Worm (Caenorhabditis elegans) whole organism, late embryonic: ENCODE results near the gene moma-1.

Experiments used
- C08G9.2 ChIP-seq: sonication (generic microtip); optimal IDR thresholded peaks from 2 replicates; lab custom pipeline; 2016; ENCODE audit warnings: mild to moderate bottlenecking, missing genetic modification characterization, moderate library complexity, missing compliant biosample characterization
- C38D4.7 ChIP-seq: fragments of 200-800 bp; sonication (Bioruptor generic); optimal IDR thresholded peaks from 2 replicates; lab custom pipeline; 2018; ENCODE audit warnings: mild to moderate bottlenecking, missing genetic modification characterization, moderate library complexity, missing compliant biosample characterization
- F13H6.1 ChIP-seq: sonication (generic microtip); optimal IDR thresholded peaks from 2 replicates; lab custom pipeline; 2016; ENCODE audit warnings: missing genetic modification characterization, missing compliant biosample characterization
- K02D7.2 ChIP-seq: sonication (generic microtip); optimal IDR thresholded peaks from 2 replicates; lab custom pipeline; 2017; ENCODE audit warnings: mild to moderate bottlenecking, missing genetic modification characterization, missing compliant biosample characterization
- T23F11.4 ChIP-seq: fragments of 200-800 bp; sonication (Bioruptor generic); optimal IDR thresholded peaks from 2 replicates; lab custom pipeline; 2018; ENCODE audit warnings: mild to moderate bottlenecking, missing genetic modification characterization, missing compliant biosample characterization
- ahr-1 ChIP-seq: sonication (generic microtip); optimal IDR thresholded peaks from 2 replicates; lab custom pipeline; 2016; ENCODE audit warnings: missing genetic modification characterization, missing compliant biosample characterization
- ama-1 ChIP-seq: fragments of 150-350 bp; optimal IDR thresholded peaks from 2 replicates; lab custom pipeline; 2014
- ceh-19 ChIP-seq: fragments of 200-800 bp; sonication (Bioruptor generic); optimal IDR thresholded peaks from 2 replicates; lab custom pipeline; 2018; ENCODE audit warnings: mild to moderate bottlenecking, missing genetic modification characterization, missing compliant biosample characterization
- ceh-24 ChIP-seq: sonication (generic microtip); optimal IDR thresholded peaks from 2 replicates; lab custom pipeline; 2016; ENCODE audit warnings: mild to moderate bottlenecking, missing genetic modification characterization, missing compliant biosample characterization
- ceh-30 ChIP-seq: fragments of 150-350 bp; optimal IDR thresholded peaks from 2 replicates; lab custom pipeline; 2014; ENCODE audit warnings: missing biosample characterization, missing genetic modification characterization
- ceh-34 ChIP-seq: sonication (generic microtip); optimal IDR thresholded peaks from 2 replicates; lab custom pipeline; 2016; ENCODE audit warnings: mild to moderate bottlenecking, missing genetic modification characterization, missing compliant biosample characterization
- ceh-45 ChIP-seq: fragments of 200-800 bp; sonication (Bioruptor generic); IDR thresholded peaks from 2 replicates; pipeline ENCODE4 v1.3.6; 2022; ENCODE audit warnings: missing genetic modification reagents, missing genetic modification characterization, missing compliant biosample characterization
- ceh-48 ChIP-seq: sonication (generic microtip); optimal IDR thresholded peaks from 2 replicates; lab custom pipeline; 2016; ENCODE audit warnings: missing genetic modification characterization, inconsistent platforms, missing compliant biosample characterization
- dve-1 ChIP-seq: sonication (generic microtip); optimal IDR thresholded peaks from 2 replicates; lab custom pipeline; 2017; ENCODE audit warnings: antibody characterized with exemption, mild to moderate bottlenecking, missing genetic modification characterization, missing compliant biosample characterization
- elt-4 ChIP-seq: sonication (generic microtip); optimal IDR thresholded peaks from 2 replicates; lab custom pipeline; 2016; ENCODE audit warnings: missing genetic modification characterization, missing compliant biosample characterization
- fkh-6 ChIP-seq: sonication (generic microtip); optimal IDR thresholded peaks from 2 replicates; lab custom pipeline; 2016; ENCODE audit warnings: missing genetic modification characterization, missing compliant biosample characterization
- hlh-13 ChIP-seq: fragments of 200-800 bp; sonication (Bioruptor generic); optimal IDR thresholded peaks from 2 replicates; lab custom pipeline; 2018; ENCODE audit warnings: mild to moderate bottlenecking, missing genetic modification characterization, missing compliant biosample characterization
- hlh-15 ChIP-seq: sonication (generic microtip); optimal IDR thresholded peaks from 2 replicates; lab custom pipeline; 2016; ENCODE audit warnings: missing genetic modification characterization, missing compliant biosample characterization
- hlh-6 ChIP-seq: sonication (generic microtip); optimal IDR thresholded peaks from 2 replicates; lab custom pipeline; 2016; ENCODE audit warnings: missing genotype, missing genetic modification characterization, missing compliant biosample characterization
- lim-6 ChIP-seq: sonication (generic microtip); optimal IDR thresholded peaks from 2 replicates; lab custom pipeline; 2016; ENCODE audit warnings: missing genetic modification characterization, missing compliant biosample characterization
- lin-11 ChIP-seq: fragments of 200-800 bp; sonication (Bioruptor generic); optimal IDR thresholded peaks from 2 replicates; lab custom pipeline; 2018; ENCODE audit warnings: mild to moderate bottlenecking, missing genetic modification characterization, missing compliant biosample characterization
- nfya-1 ChIP-seq: sonication (generic microtip); optimal IDR thresholded peaks from 2 replicates; lab custom pipeline; 2017; ENCODE audit warnings: missing genetic modification characterization, mild to moderate bottlenecking, missing compliant biosample characterization, antibody characterized with exemption, moderate library complexity
- npax-4 ChIP-seq: sonication (generic microtip); optimal IDR thresholded peaks from 2 replicates; lab custom pipeline; 2016; ENCODE audit warnings: missing genetic modification characterization, missing compliant biosample characterization
- odd-2 ChIP-seq: sonication (generic microtip); optimal IDR thresholded peaks from 2 replicates; lab custom pipeline; 2017; ENCODE audit warnings: antibody characterized with exemption, mild to moderate bottlenecking, missing genetic modification characterization, missing compliant biosample characterization
- pag-3 ChIP-seq: sonication (generic microtip); optimal IDR thresholded peaks from 2 replicates; lab custom pipeline; 2016; ENCODE audit warnings: missing compliant biosample characterization, missing genetic modification characterization, borderline replicate concordance
- pat-9 ChIP-seq: fragments of 200-800 bp; sonication (Bioruptor generic); optimal IDR thresholded peaks from 2 replicates; lab custom pipeline; 2018; ENCODE audit warnings: mild to moderate bottlenecking, missing genetic modification characterization, moderate library complexity, missing compliant biosample characterization
- pax-1 ChIP-seq: fragments of 150-350 bp; optimal IDR thresholded peaks from 2 replicates; lab custom pipeline; 2014; ENCODE audit warnings: missing biosample characterization, missing genetic modification characterization
- pha-2 ChIP-seq: sonication (generic microtip); optimal IDR thresholded peaks from 2 replicates; lab custom pipeline; 2017; ENCODE audit warnings: mild to moderate bottlenecking, missing genetic modification characterization, missing compliant biosample characterization
- pha-4 ChIP-seq: fragments of 150-350 bp; optimal IDR thresholded peaks from 2 replicates; lab custom pipeline; 2018; ENCODE audit warnings: missing biosample characterization, missing genetic modification reagents, missing genetic modification characterization
- pqm-1 ChIP-seq: sonication (generic microtip); optimal IDR thresholded peaks from 2 replicates; lab custom pipeline; 2016; ENCODE audit warnings: missing genetic modification characterization, missing compliant biosample characterization
- ref-2 ChIP-seq: sonication (generic microtip); optimal IDR thresholded peaks from 2 replicates; lab custom pipeline; 2016; ENCODE audit warnings: missing genetic modification characterization, missing compliant biosample characterization
- rnt-1 ChIP-seq: sonication (generic microtip); optimal IDR thresholded peaks from 2 replicates; lab custom pipeline; 2016; ENCODE audit warnings: missing genetic modification characterization, missing compliant biosample characterization
- sdc-2 ChIP-seq: sonication (generic microtip); optimal IDR thresholded peaks from 2 replicates; lab custom pipeline; 2016; ENCODE audit warnings: missing genotype, missing genetic modification characterization, missing compliant biosample characterization
- sox-2 ChIP-seq: fragments of 200-800 bp; sonication (Bioruptor generic); IDR thresholded peaks from 2 replicates; pipeline ENCODE4 v1.3.6; 2022; ENCODE audit warnings: missing genetic modification reagents, missing genetic modification characterization, missing compliant biosample characterization
- sox-4 ChIP-seq: sonication (generic microtip); optimal IDR thresholded peaks from 2 replicates; lab custom pipeline; 2017; ENCODE audit warnings: mild to moderate bottlenecking, missing genetic modification characterization, inconsistent platforms, missing compliant biosample characterization
- tbx-2 ChIP-seq: sonication (generic microtip); optimal IDR thresholded peaks from 2 replicates; lab custom pipeline; 2016; ENCODE audit warnings: missing genetic modification characterization, missing compliant biosample characterization
- tbx-7 ChIP-seq: sonication (generic microtip); optimal IDR thresholded peaks from 2 replicates; lab custom pipeline; 2016; ENCODE audit warnings: missing genotype, missing genetic modification characterization, missing compliant biosample characterization
- ttx-3 ChIP-seq: sonication (generic microtip); optimal IDR thresholded peaks from 2 replicates; lab custom pipeline; 2016; ENCODE audit warnings: missing genetic modification reagents, missing genetic modification characterization, missing compliant biosample characterization
- unc-3 ChIP-seq, 2 experiments: fragments of 200-800 bp in 1 of 2; sonication (Bioruptor generic) in 1 of 2; sonication (generic microtip) in 1 of 2; conservative IDR thresholded peaks in 1 of 2; optimal IDR thresholded peaks in 1 of 2; 2 replicates each; pipeline versions ENCODE4 v1.3.6 to Lab custom; 2016 to 2022; ENCODE audit warnings: missing compliant biosample characterization in 2 of 2, missing genetic modification characterization in 2 of 2, missing genetic modification reagents in 1 of 2
- unc-42 ChIP-seq: sonication (generic microtip); optimal IDR thresholded peaks from 2 replicates; lab custom pipeline; 2016; ENCODE audit warnings: missing genotype, missing genetic modification characterization, missing compliant biosample characterization
- unc-55 ChIP-seq: sonication (generic microtip); optimal IDR thresholded peaks from 2 replicates; lab custom pipeline; 2017; ENCODE audit warnings: missing biosample characterization, missing genetic modification reagents, missing genetic modification characterization
- unc-86 ChIP-seq: sonication (generic microtip); optimal IDR thresholded peaks from 2 replicates; lab custom pipeline; 2016; ENCODE audit warnings: missing genetic modification characterization, missing compliant biosample characterization
- ztf-16 ChIP-seq: sonication (generic microtip); optimal IDR thresholded peaks from 2 replicates; lab custom pipeline; 2017; ENCODE audit warnings: missing genetic modification characterization, missing compliant biosample characterization

The moma-1 gene

ce11 chrIII:887874-888299, 35.7 kb upstream of the moma-1 start (continued):
- TF ChIP-seq ceh-19 (GFP tag; lab: Kevin White, UChicago) (peak; percentile 68), C08G9.2 (tag; lab: Kevin White, UChicago) (no peak), ceh-34 (tag; lab: Kevin White, UChicago) (peak; percentile 40), rnt-1 (tag; lab: Kevin White, UChicago) (peak; percentile 10), ref-2 (peak; percentile 35), dve-1 (tag; lab: Kevin White, UChicago) (peak; percentile 55), sox-4 (no peak), elt-4 (no peak), ahr-1 (no peak), npax-4 (no peak), pha-4 (no peak), unc-42 (tag; lab: Kevin White, UChicago) (peak; percentile 73), ceh-48 (peak; percentile 99), sox-2 (GFP tag; lab: Robert Waterston, UW) (no peak), lim-6 (tag; lab: Kevin White, UChicago) (no peak), pag-3 (tag; lab: Kevin White, UChicago) (no peak), ceh-30 (tag; lab: Kevin White, UChicago) (peak; percentile 22), unc-55 (GFP tag; lab: Kevin White, UChicago) (peak; percentile 55), odd-2 (tag; lab: Kevin White, UChicago) (no peak), pha-2 (tag; lab: Kevin White, UChicago) (no peak), T23F11.4 (no peak), hlh-15 (tag; lab: Kevin White, UChicago) (no peak), pax-1 (no peak), nfya-1 (tag; lab: Kevin White, UChicago) (peak; percentile 71), C38D4.7 (no peak), F13H6.1 (tag; lab: Kevin White, UChicago) (peak; percentile 1), ttx-3 (tag; lab: Kevin White, UChicago) (no peak), sdc-2 (tag; lab: Kevin White, UChicago) (no peak), tbx-2 (peak; percentile 76), ceh-24 (tag; lab: Kevin White, UChicago) (no peak), lin-11 (tag; lab: Kevin White, UChicago) (no peak), tbx-7 (no peak), unc-86 (tag; lab: Kevin White, UChicago) (peak; percentile 13)
- TF ChIP-seq, all 69 proteins: peak for 26

ce11 chrIII:886726-887125, 34.5 kb upstream of the moma-1 start, which contains the start of gene zer-1:
Gene zer-1, minus strand, starts transcription at chrIII:886793.
- TF ChIP-seq fkh-6, result no peak
- no peak for TF ChIP-seq unc-3 (GFP tag; conservative IDR thresholded peaks at IDR 0.05; lab: Robert Waterston, UW)
- no peak for TF ChIP-seq unc-3 (tag; optimal IDR thresholded peaks at IDR 0.05; lab: Kevin White, UChicago)
- no peak for TF ChIP-seq tbx-2

- TF ChIP-seq lin-11 (tag; lab: Kevin White, UChicago) (no peak), ceh-45 (GFP tag; lab: Robert Waterston, UW) (no peak), ceh-19 (GFP tag; lab: Kevin White, UChicago) (no peak), pqm-1 (tag; lab: Kevin White, UChicago) (no peak), pha-4 (no peak), hlh-13 (GFP tag; lab: Kevin White, UChicago) (no peak), ceh-48 (no peak), ama-1 (lab: Kevin White, UChicago) (no peak), ztf-16 (tag; lab: Kevin White, UChicago) (no peak), T23F11.4 (no peak), ceh-34 (tag; lab: Kevin White, UChicago) (no peak), odd-2 (tag; lab: Kevin White, UChicago) (no peak), pat-9 (tag; lab: Kevin White, UChicago) (no peak), hlh-6 (tag; lab: Kevin White, UChicago) (no peak), C38D4.7 (no peak), K02D7.2 (tag; lab: Kevin White, UChicago) (no peak), dve-1 (tag; lab: Kevin White, UChicago) (no peak)
- TF ChIP-seq, all 69 proteins: peak for 0
Measured at ce11 chrIII:883595-883994, 31.4 kb upstream of the moma-1 start.
